Worm (Caenorhabditis elegans) whole organism, late embryonic: Measurements from ENCODE around the gene R08F11.7.

Experiments used
- fkh-10 ChIP-seq: fragments of 150-350 bp; optimal IDR thresholded peaks from 2 replicates; lab custom pipeline; 2014; ENCODE audit warnings: missing biosample characterization, missing genetic modification reagents, missing genetic modification characterization
- nhr-11 ChIP-seq: fragments of 150-350 bp; optimal IDR thresholded peaks from 2 replicates; lab custom pipeline; 2014; ENCODE audit warnings: missing biosample characterization, missing genetic modification characterization
- npax-4 ChIP-seq: sonication (generic microtip); optimal IDR thresholded peaks from 2 replicates; lab custom pipeline; 2016; ENCODE audit warnings: missing genetic modification characterization, missing compliant biosample characterization
- rnt-1 ChIP-seq: sonication (generic microtip); optimal IDR thresholded peaks from 2 replicates; lab custom pipeline; 2016; ENCODE audit warnings: missing genetic modification characterization, missing compliant biosample characterization
- unc-42 ChIP-seq: sonication (generic microtip); optimal IDR thresholded peaks from 2 replicates; lab custom pipeline; 2016; ENCODE audit warnings: missing genotype, missing genetic modification characterization, missing compliant biosample characterization

DNA sequence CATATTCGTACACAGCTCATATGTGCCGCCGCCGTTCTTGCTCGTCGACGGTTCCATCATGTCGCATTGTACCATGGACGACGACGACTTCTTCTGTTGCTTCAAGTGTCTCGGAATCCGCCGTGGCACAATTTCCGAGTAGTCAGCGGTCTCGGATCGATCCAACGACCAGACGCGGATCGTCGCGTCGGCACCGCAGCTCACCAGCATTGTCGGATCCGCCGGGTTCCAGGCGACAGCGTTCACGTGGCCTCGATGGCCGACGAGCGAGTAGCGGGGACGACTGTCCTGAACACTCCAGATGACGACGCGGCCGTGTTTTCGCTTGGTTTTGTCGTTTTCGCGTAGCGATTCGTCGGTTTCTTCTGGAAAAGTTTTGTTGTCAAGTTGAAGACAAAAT lies 39.5 kb upstream of the R08F11.7 start:
- no peak for TF ChIP-seq rnt-1 (tag; lab: Kevin White, UChicago)
- no peak for TF ChIP-seq unc-42
- TF ChIP-seq npax-4 (tag; lab: Kevin White, UChicago): no peak
- TF ChIP-seq nhr-11 (tag; lab: Kevin White, UChicago): no peak
- TF ChIP-seq fkh-10: no peak
